Worm (Caenorhabditis elegans) whole organism, late embryonic: ENCODE measurements around the gene dos-2.

ENCODE experiments used
- C08G9.2 ChIP-seq: sonication (generic microtip); optimal IDR thresholded peaks from 2 replicates; lab custom pipeline; 2016; ENCODE audit warnings: mild to moderate bottlenecking, missing genetic modification characterization, moderate library complexity, missing compliant biosample characterization
- F13H6.1 ChIP-seq: sonication (generic microtip); optimal IDR thresholded peaks from 2 replicates; lab custom pipeline; 2016; ENCODE audit warnings: missing genetic modification characterization, missing compliant biosample characterization
- K09A11.1 ChIP-seq: sonication (generic microtip); optimal IDR thresholded peaks from 2 replicates; lab custom pipeline; 2017; ENCODE audit warnings: antibody characterized with exemption, mild to moderate bottlenecking, missing genetic modification characterization, missing compliant biosample characterization; ENCODE audit not compliant: insufficient read depth
- Y22D7AL.16 ChIP-seq: sonication (generic microtip); optimal IDR thresholded peaks from 2 replicates; lab custom pipeline; 2016; ENCODE audit warnings: missing genetic modification characterization, missing compliant biosample characterization
- ahr-1 ChIP-seq: sonication (generic microtip); optimal IDR thresholded peaks from 2 replicates; lab custom pipeline; 2016; ENCODE audit warnings: missing genetic modification characterization, missing compliant biosample characterization
- ama-1 ChIP-seq: fragments of 150-350 bp; optimal IDR thresholded peaks from 2 replicates; lab custom pipeline; 2014
- ceh-18 ChIP-seq: sonication (generic microtip); optimal IDR thresholded peaks from 2 replicates; lab custom pipeline; 2016; ENCODE audit warnings: missing genetic modification characterization, missing compliant biosample characterization
- ceh-19 ChIP-seq: fragments of 200-800 bp; sonication (Bioruptor generic); optimal IDR thresholded peaks from 2 replicates; lab custom pipeline; 2018; ENCODE audit warnings: mild to moderate bottlenecking, missing genetic modification characterization, missing compliant biosample characterization
- ceh-2 ChIP-seq: sonication (generic microtip); optimal IDR thresholded peaks from 2 replicates; lab custom pipeline; 2016; ENCODE audit warnings: missing genotype, missing genetic modification characterization, missing compliant biosample characterization
- ceh-22 ChIP-seq: sonication (generic microtip); optimal IDR thresholded peaks from 2 replicates; lab custom pipeline; 2017; ENCODE audit warnings: missing biosample characterization, missing genetic modification characterization
- ceh-48 ChIP-seq: sonication (generic microtip); optimal IDR thresholded peaks from 2 replicates; lab custom pipeline; 2016; ENCODE audit warnings: missing genetic modification characterization, inconsistent platforms, missing compliant biosample characterization
- ceh-6 ChIP-seq: fragments of 200-800 bp; sonication (Bioruptor generic); optimal IDR thresholded peaks from 2 replicates; lab custom pipeline; 2018; ENCODE audit warnings: mild to moderate bottlenecking, missing genetic modification characterization, missing compliant biosample characterization
- ceh-9 ChIP-seq: sonication (generic microtip); optimal IDR thresholded peaks from 2 replicates; lab custom pipeline; 2016; ENCODE audit warnings: mild to moderate bottlenecking, missing genetic modification characterization, inconsistent platforms, missing compliant biosample characterization
- dmd-4 ChIP-seq: sonication (generic microtip); optimal IDR thresholded peaks from 2 replicates; lab custom pipeline; 2016; ENCODE audit warnings: borderline replicate concordance, missing genetic modification characterization, missing compliant biosample characterization
- elt-2 ChIP-seq: sonication (generic microtip); optimal IDR thresholded peaks from 2 replicates; lab custom pipeline; 2016; ENCODE audit warnings: missing genetic modification reagents, missing genetic modification characterization, missing compliant biosample characterization
- eyg-1 ChIP-seq: sonication (generic microtip); optimal IDR thresholded peaks from 2 replicates; lab custom pipeline; 2016; ENCODE audit warnings: missing genotype, missing genetic modification characterization, missing compliant biosample characterization
- hlh-13 ChIP-seq: fragments of 200-800 bp; sonication (Bioruptor generic); optimal IDR thresholded peaks from 2 replicates; lab custom pipeline; 2018; ENCODE audit warnings: mild to moderate bottlenecking, missing genetic modification characterization, missing compliant biosample characterization
- hlh-15 ChIP-seq: sonication (generic microtip); optimal IDR thresholded peaks from 2 replicates; lab custom pipeline; 2016; ENCODE audit warnings: missing genetic modification characterization, missing compliant biosample characterization
- hlh-30 ChIP-seq: sonication (generic microtip); optimal IDR thresholded peaks from 2 replicates; lab custom pipeline; 2017; ENCODE audit warnings: antibody characterized with exemption, missing genetic modification characterization, missing compliant biosample characterization; ENCODE audit not compliant: insufficient read depth
- lim-6 ChIP-seq: sonication (generic microtip); optimal IDR thresholded peaks from 2 replicates; lab custom pipeline; 2016; ENCODE audit warnings: missing genetic modification characterization, missing compliant biosample characterization
- lin-11 ChIP-seq: fragments of 200-800 bp; sonication (Bioruptor generic); optimal IDR thresholded peaks from 2 replicates; lab custom pipeline; 2018; ENCODE audit warnings: mild to moderate bottlenecking, missing genetic modification characterization, missing compliant biosample characterization
- madf-2 ChIP-seq: sonication (generic microtip); optimal IDR thresholded peaks from 2 replicates; lab custom pipeline; 2017; ENCODE audit warnings: missing genetic modification characterization, missing compliant biosample characterization
- nhr-232 ChIP-seq: sonication (generic microtip); optimal IDR thresholded peaks from 2 replicates; lab custom pipeline; 2016; ENCODE audit warnings: missing genetic modification characterization, missing compliant biosample characterization
- npax-4 ChIP-seq: sonication (generic microtip); optimal IDR thresholded peaks from 2 replicates; lab custom pipeline; 2016; ENCODE audit warnings: missing genetic modification characterization, missing compliant biosample characterization
- pag-3 ChIP-seq: sonication (generic microtip); optimal IDR thresholded peaks from 2 replicates; lab custom pipeline; 2016; ENCODE audit warnings: missing compliant biosample characterization, missing genetic modification characterization, borderline replicate concordance
- pat-9 ChIP-seq: fragments of 200-800 bp; sonication (Bioruptor generic); optimal IDR thresholded peaks from 2 replicates; lab custom pipeline; 2018; ENCODE audit warnings: mild to moderate bottlenecking, missing genetic modification characterization, moderate library complexity, missing compliant biosample characterization
- pax-1 ChIP-seq: fragments of 150-350 bp; optimal IDR thresholded peaks from 2 replicates; lab custom pipeline; 2014; ENCODE audit warnings: missing biosample characterization, missing genetic modification characterization
- pha-4 ChIP-seq: fragments of 150-350 bp; optimal IDR thresholded peaks from 2 replicates; lab custom pipeline; 2018; ENCODE audit warnings: missing biosample characterization, missing genetic modification reagents, missing genetic modification characterization
- pros-1 ChIP-seq: fragments of 150-350 bp; optimal IDR thresholded peaks from 2 replicates; lab custom pipeline; 2014; ENCODE audit warnings: missing biosample characterization, missing genetic modification reagents, missing genetic modification characterization
- rnt-1 ChIP-seq: sonication (generic microtip); optimal IDR thresholded peaks from 2 replicates; lab custom pipeline; 2016; ENCODE audit warnings: missing genetic modification characterization, missing compliant biosample characterization
- sdc-2 ChIP-seq: sonication (generic microtip); optimal IDR thresholded peaks from 2 replicates; lab custom pipeline; 2016; ENCODE audit warnings: missing genotype, missing genetic modification characterization, missing compliant biosample characterization
- sox-2 ChIP-seq: fragments of 200-800 bp; sonication (Bioruptor generic); IDR thresholded peaks from 2 replicates; pipeline ENCODE4 v1.3.6; 2022; ENCODE audit warnings: missing genetic modification reagents, missing genetic modification characterization, missing compliant biosample characterization
- sox-4 ChIP-seq: sonication (generic microtip); optimal IDR thresholded peaks from 2 replicates; lab custom pipeline; 2017; ENCODE audit warnings: mild to moderate bottlenecking, missing genetic modification characterization, inconsistent platforms, missing compliant biosample characterization
- tbx-2 ChIP-seq: sonication (generic microtip); optimal IDR thresholded peaks from 2 replicates; lab custom pipeline; 2016; ENCODE audit warnings: missing genetic modification characterization, missing compliant biosample characterization
- unc-86 ChIP-seq: sonication (generic microtip); optimal IDR thresholded peaks from 2 replicates; lab custom pipeline; 2016; ENCODE audit warnings: missing genetic modification characterization, missing compliant biosample characterization
- zip-5 ChIP-seq: sonication (generic microtip); optimal IDR thresholded peaks from 2 replicates; lab custom pipeline; 2016; ENCODE audit warnings: missing genetic modification characterization, missing compliant biosample characterization

Gene dos-2

DNA sequence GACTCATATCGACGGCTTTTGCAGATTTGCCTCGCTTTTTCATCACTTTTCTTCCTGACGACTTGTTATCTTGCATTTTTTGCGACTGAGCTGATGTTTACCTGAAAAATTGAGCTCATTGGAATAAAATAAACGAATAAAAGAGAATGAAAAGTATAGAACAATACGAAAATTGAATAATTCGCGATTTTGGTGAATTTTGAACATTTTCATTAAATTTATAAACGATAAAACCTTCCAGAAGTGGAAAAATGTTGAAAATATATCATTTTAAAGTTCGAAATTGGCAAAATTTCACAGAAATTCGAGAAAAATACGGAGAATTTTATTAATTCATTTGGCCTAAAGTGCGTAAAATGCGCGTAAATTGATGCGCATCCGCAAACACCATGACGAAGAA lies 42.4 kb upstream of the dos-2 start, which contains the start of gene Y14H12B.2:
Y14H12B.2 (minus strand) TSS at position 101 of the 400 bp plus-strand sequence.
- TF ChIP-seq elt-2 (tag; lab: Kevin White, UChicago) = no peak
- no peak for TF ChIP-seq ceh-6 (GFP tag; lab: Kevin White, UChicago)

DNA sequence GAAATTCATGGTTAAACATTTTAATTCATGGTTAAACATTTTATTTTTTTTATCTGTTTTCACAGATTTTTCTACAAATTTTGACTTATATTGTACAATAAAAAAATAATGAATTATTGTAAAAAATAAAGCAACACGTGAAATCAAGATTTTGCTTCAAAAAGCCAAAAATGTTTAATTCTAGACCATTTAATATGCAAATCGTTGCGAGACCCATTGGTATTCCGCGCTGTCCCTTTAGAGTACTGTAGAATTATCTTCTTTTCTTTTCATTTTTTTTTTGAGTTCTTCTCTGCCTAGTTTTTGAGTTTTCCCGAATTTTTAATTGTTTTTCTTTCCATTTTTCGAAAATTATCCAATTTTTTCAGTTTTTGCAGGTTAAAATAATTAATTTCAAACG lies 42.0 kb upstream of the dos-2 start, which contains the start of gene Y14H12B.1:
Y14H12B.1 (plus strand) TSS at position 363 of the 400 bp plus-strand sequence.
- TF ChIP-seq ama-1 (lab: Kevin White, UChicago) (no peak), Y22D7AL.16 (tag; lab: Kevin White, UChicago) (no peak), ceh-18 (tag; lab: Kevin White, UChicago) (no peak), sdc-2 (tag; lab: Kevin White, UChicago) (no peak), zip-5 (tag; lab: Kevin White, UChicago) (no peak), rnt-1 (tag; lab: Kevin White, UChicago) (no peak), ceh-48 (tag; lab: Kevin White, UChicago) (no peak), F13H6.1 (tag; lab: Kevin White, UChicago) (no peak), eyg-1 (no peak), ahr-1 (tag; lab: Kevin White, UChicago) (no peak), npax-4 (tag; lab: Kevin White, UChicago) (no peak), ceh-19 (GFP tag; lab: Kevin White, UChicago) (no peak), pros-1 (tag; lab: Kevin White, UChicago) (no peak), pat-9 (tag; lab: Kevin White, UChicago) (no peak), dmd-4 (no peak), unc-86 (tag; lab: Kevin White, UChicago) (no peak), tbx-2 (no peak)

DNA sequence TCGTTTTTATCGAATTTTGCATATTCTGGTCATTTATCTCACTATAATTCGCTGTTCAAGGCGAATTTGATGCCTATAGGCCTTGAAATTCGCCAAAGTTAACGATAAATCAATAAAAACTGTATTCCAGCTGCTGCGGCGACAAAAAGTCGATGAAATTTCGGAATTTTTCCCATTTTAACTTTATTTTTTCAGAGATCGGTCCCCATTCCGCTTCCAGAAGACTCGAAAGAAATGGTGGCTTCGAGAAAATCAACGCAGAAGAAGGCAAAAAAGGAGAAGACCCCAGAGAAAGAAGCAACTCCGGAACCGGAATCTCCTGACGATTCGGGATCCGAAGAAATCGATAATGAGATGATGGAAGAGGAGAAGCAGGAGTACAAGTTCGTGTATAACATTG lies 40.9 kb upstream of the dos-2 start:
- no peak for TF ChIP-seq pag-3 (tag; lab: Kevin White, UChicago)
- no peak for TF ChIP-seq ahr-1 (tag; lab: Kevin White, UChicago)
- TF ChIP-seq hlh-30 = no peak
- TF ChIP-seq tbx-2 = no peak
- TF ChIP-seq madf-2 = no peak
- TF ChIP-seq ceh-48 (tag; lab: Kevin White, UChicago) = no peak
- TF ChIP-seq nhr-232 (tag; lab: Kevin White, UChicago) = no peak
- TF ChIP-seq ceh-19 (GFP tag; lab: Kevin White, UChicago) = no peak
- no peak for TF ChIP-seq pax-1 (tag; lab: Kevin White, UChicago)
- TF ChIP-seq ceh-9 (tag; lab: Kevin White, UChicago) = no peak
- TF ChIP-seq Y22D7AL.16 (tag; lab: Kevin White, UChicago) = no peak
- TF ChIP-seq ama-1 (lab: Kevin White, UChicago) = no peak
- TF ChIP-seq npax-4 (tag; lab: Kevin White, UChicago) = no peak
- no peak for TF ChIP-seq ceh-22 (tag; lab: Kevin White, UChicago)

DNA sequence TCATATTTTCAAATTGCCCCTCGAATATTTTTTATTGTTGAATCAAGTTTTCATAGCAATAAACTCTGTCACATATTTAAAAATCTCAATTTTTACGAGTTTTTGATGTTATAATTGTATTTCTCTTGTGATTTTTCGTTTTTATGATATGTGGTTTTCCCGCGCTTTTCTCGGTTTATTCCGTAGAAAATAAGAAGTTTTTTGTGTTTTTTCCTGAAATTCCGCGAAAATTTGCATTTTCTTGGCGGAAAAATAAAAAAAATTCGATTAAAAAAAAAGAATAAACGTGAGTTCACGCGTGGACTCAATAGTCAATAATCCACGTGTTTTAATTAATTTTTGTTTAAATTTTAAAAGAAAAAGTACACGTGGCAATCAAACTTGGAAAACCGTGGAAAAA lies 40.1 kb upstream of the dos-2 start:
- TF ChIP-seq C08G9.2 (tag; lab: Kevin White, UChicago) (no peak), K09A11.1 (no peak), lim-6 (tag; lab: Kevin White, UChicago) (no peak), lin-11 (tag; lab: Kevin White, UChicago) (no peak), ceh-2 (tag; lab: Kevin White, UChicago) (no peak), zip-5 (tag; lab: Kevin White, UChicago) (no peak), hlh-13 (no peak), pat-9 (tag; lab: Kevin White, UChicago) (no peak), unc-86 (tag; lab: Kevin White, UChicago) (no peak), pax-1 (tag; lab: Kevin White, UChicago) (no peak), pha-4 (no peak), dmd-4 (no peak), sdc-2 (tag; lab: Kevin White, UChicago) (no peak), ceh-22 (tag; lab: Kevin White, UChicago) (no peak), pag-3 (tag; lab: Kevin White, UChicago) (no peak), elt-2 (tag; lab: Kevin White, UChicago) (no peak), sox-2 (no peak), hlh-15 (tag; lab: Kevin White, UChicago) (no peak), sox-4 (no peak), madf-2 (no peak)
